Fruit fly (Drosophila melanogaster) whole organism, embryonic: ENCODE measurements around the gene CG7991.
A peak's percentile ranks its signal among the peaks of the same experiment; 100 is the strongest.

Experiments used
- CG10565 ChIP-seq: fragments of 200-800 bp; sonication (Bioruptor generic); optimal IDR thresholded peaks from 3 replicates; lab custom pipeline; 2016; ENCODE audit warnings: missing biosample characterization, mild to moderate bottlenecking, missing genetic modification characterization
- CG10979 ChIP-seq: fragments of 200-800 bp; sonication (Bioruptor generic); optimal IDR thresholded peaks from 2 replicates; lab custom pipeline; 2018; ENCODE audit warnings: missing biosample characterization, mild to moderate bottlenecking, missing genetic modification characterization, moderate library complexity
- CG11398 ChIP-seq: fragments of 200-800 bp; sonication (Bioruptor generic); optimal IDR thresholded peaks from 2 replicates; lab custom pipeline; 2016; ENCODE audit warnings: missing biosample characterization, missing genetic modification characterization
- CG12219 ChIP-seq: fragments of 200-800 bp; sonication (Bioruptor generic); optimal IDR thresholded peaks from 3 replicates; lab custom pipeline; 2018; ENCODE audit warnings: missing biosample characterization, mild to moderate bottlenecking, missing genetic modification characterization
- CG13123 ChIP-seq: fragments of 200-800 bp; sonication (Bioruptor generic); optimal IDR thresholded peaks from 2 replicates; lab custom pipeline; 2016; ENCODE audit warnings: missing biosample characterization, missing genetic modification characterization
- CG14667 ChIP-seq: fragments of 200-800 bp; sonication (Bioruptor generic); IDR thresholded peaks from 2 replicates; pipeline ENCODE4 v1.3.6; 2022; ENCODE audit warnings: missing biosample characterization, missing genetic modification characterization
- CG15011 ChIP-seq: fragments of 200-800 bp; sonication (Bioruptor generic); optimal IDR thresholded peaks from 3 replicates; lab custom pipeline; 2018; ENCODE audit warnings: missing biosample characterization, mild to moderate bottlenecking, missing genetic modification characterization
- CG15696 ChIP-seq: fragments of 200-800 bp; sonication (Bioruptor generic); optimal IDR thresholded peaks from 2 replicates; lab custom pipeline; 2019; ENCODE audit warnings: missing biosample characterization, mild to moderate bottlenecking, missing genetic modification characterization, moderate library complexity
- CG1602 ChIP-seq: fragments of 200-800 bp; sonication (Bioruptor generic); optimal IDR thresholded peaks from 3 replicates; lab custom pipeline; 2016; ENCODE audit warnings: missing biosample characterization, missing genetic modification characterization
- CG16863 ChIP-seq: fragments of 200-800 bp; sonication (Bioruptor generic); optimal IDR thresholded peaks from 3 replicates; lab custom pipeline; 2016; ENCODE audit warnings: missing biosample characterization, missing genetic modification characterization
- CG17385 ChIP-seq: fragments of 200-800 bp; sonication (Bioruptor generic); optimal IDR thresholded peaks from 3 replicates; lab custom pipeline; 2018; ENCODE audit warnings: missing biosample characterization, mild to moderate bottlenecking, missing genetic modification characterization
- CG30431 ChIP-seq: fragments of 200-800 bp; sonication (Bioruptor generic); optimal IDR thresholded peaks from 2 replicates; lab custom pipeline; 2017; ENCODE audit warnings: missing biosample characterization, missing genetic modification characterization
- CG31441 ChIP-seq: fragments of 200-800 bp; sonication (Bioruptor generic); IDR thresholded peaks from 2 replicates; pipeline ENCODE4 v1.3.6; 2022; ENCODE audit warnings: missing biosample characterization, missing genetic modification characterization
- CG32772 ChIP-seq: fragments of 200-800 bp; sonication (Bioruptor generic); IDR thresholded peaks from 2 replicates; pipeline ENCODE4 v1.3.6; 2022; ENCODE audit warnings: missing biosample characterization, missing genetic modification characterization
- CG4820 ChIP-seq: fragments of 200-800 bp; sonication (Bioruptor generic); optimal IDR thresholded peaks from 3 replicates; lab custom pipeline; 2016; ENCODE audit warnings: missing biosample characterization, missing genetic modification characterization
- CG6854 ChIP-seq: fragments of 200-800 bp; sonication (Bioruptor generic); optimal IDR thresholded peaks from 3 replicates; lab custom pipeline; 2017; ENCODE audit warnings: missing biosample characterization, mild to moderate bottlenecking, missing genetic modification characterization
- CG8478 ChIP-seq: fragments of >200 bp; optimal IDR thresholded peaks from 2 replicates; lab custom pipeline; 2018
- D19A ChIP-seq: fragments of 200-800 bp; optimal IDR thresholded peaks from 3 replicates; lab custom pipeline; 2019; ENCODE audit warnings: missing biosample characterization, mild to moderate bottlenecking, missing genetic modification characterization, moderate library complexity
- Dref ChIP-seq: fragments of 200-800 bp; sonication (Bioruptor generic); IDR thresholded peaks from 2 replicates; pipeline ENCODE4 v1.3.6; 2022; ENCODE audit warnings: missing biosample characterization, missing genetic modification characterization
- HLH3B ChIP-seq: fragments of 200-800 bp; sonication (Bioruptor generic); IDR thresholded peaks from 2 replicates; pipeline ENCODE4 v1.3.6; 2022; ENCODE audit warnings: missing biosample characterization, missing genetic modification characterization
- Hsf ChIP-seq: fragments of 200-800 bp; sonication (Bioruptor generic); optimal IDR thresholded peaks from 3 replicates; lab custom pipeline; 2016; ENCODE audit warnings: missing biosample characterization, missing genetic modification characterization
- Lpt ChIP-seq: fragments of >200 bp; optimal IDR thresholded peaks from 2 replicates; lab custom pipeline; 2018; ENCODE audit warnings: missing biosample characterization, missing genetic modification characterization
- MESR4 ChIP-seq: fragments of 200-800 bp; sonication (Bioruptor generic); optimal IDR thresholded peaks from 2 replicates; lab custom pipeline; 2018; ENCODE audit warnings: missing biosample characterization, mild to moderate bottlenecking, missing genetic modification characterization, moderate library complexity
- Nf-YB ChIP-seq: fragments of 200-800 bp; sonication (Bioruptor generic); optimal IDR thresholded peaks from 3 replicates; lab custom pipeline; 2019; ENCODE audit warnings: missing biosample characterization, mild to moderate bottlenecking, missing genetic modification characterization, moderate library complexity
- ac ChIP-seq: fragments of 200-800 bp; sonication (Bioruptor generic); optimal IDR thresholded peaks from 3 replicates; lab custom pipeline; 2017; ENCODE audit warnings: missing biosample characterization, mild to moderate bottlenecking, missing genetic modification characterization
- ap ChIP-seq: fragments of 200-800 bp; sonication (Bioruptor generic); IDR thresholded peaks from 2 replicates; pipeline ENCODE4 v1.3.6; 2022; ENCODE audit warnings: missing biosample characterization, missing genetic modification characterization
- ash1 ChIP-seq: fragments of 200-800 bp; sonication (Bioruptor generic); optimal IDR thresholded peaks from 2 replicates; lab custom pipeline; 2018; ENCODE audit warnings: missing biosample characterization, mild to moderate bottlenecking, missing genetic modification characterization
- bbx ChIP-seq: fragments of 200-800 bp; sonication (Bioruptor generic); IDR thresholded peaks from 2 replicates; pipeline ENCODE4 v1.3.6; 2022; ENCODE audit warnings: missing biosample characterization, missing genetic modification characterization; ENCODE audit not compliant: partially characterized antibody
- bigmax ChIP-seq: fragments of 200-800 bp; sonication (Bioruptor generic); optimal IDR thresholded peaks from 2 replicates; lab custom pipeline; 2018; ENCODE audit warnings: missing biosample characterization, mild to moderate bottlenecking, missing genetic modification characterization
- bowl ChIP-seq: fragments of 200-800 bp; sonication (Bioruptor generic); IDR thresholded peaks from 2 replicates; pipeline ENCODE4 v1.3.6; 2022; ENCODE audit warnings: missing biosample characterization, missing genetic modification characterization
- cato ChIP-seq: fragments of 200-800 bp; sonication (Bioruptor generic); optimal IDR thresholded peaks from 2 replicates; lab custom pipeline; 2016; ENCODE audit warnings: missing biosample characterization, missing genetic modification characterization, borderline replicate concordance
- crol ChIP-seq: fragments of 200-800 bp; sonication (Bioruptor generic); IDR thresholded peaks from 2 replicates; pipeline ENCODE4 v1.3.6; 2022; ENCODE audit warnings: missing biosample characterization, missing genetic modification characterization
- dan ChIP-seq: fragments of 200-800 bp; sonication (Bioruptor generic); IDR thresholded peaks from 2 replicates; pipeline ENCODE4 v1.3.6; 2022; ENCODE audit warnings: missing biosample characterization, missing genetic modification characterization
- ewg ChIP-seq: fragments of 200-800 bp; sonication (Bioruptor generic); optimal IDR thresholded peaks from 3 replicates; lab custom pipeline; 2017; ENCODE audit warnings: mild to moderate bottlenecking, missing biosample characterization, missing genetic modification reagents, missing genetic modification characterization
- exex ChIP-seq: fragments of 200-800 bp; sonication (Bioruptor generic); optimal IDR thresholded peaks from 4 replicates; lab custom pipeline; 2018; ENCODE audit warnings: missing biosample characterization, mild to moderate bottlenecking, missing genetic modification characterization, moderate library complexity
- fd102C ChIP-seq: fragments of 200-800 bp; sonication (Bioruptor generic); optimal IDR thresholded peaks from 2 replicates; lab custom pipeline; 2018; ENCODE audit warnings: missing biosample characterization, mild to moderate bottlenecking, missing genetic modification characterization, moderate library complexity
- ftz-f1 ChIP-seq: fragments of 200-800 bp; sonication (Bioruptor generic); optimal IDR thresholded peaks from 2 replicates; lab custom pipeline; 2016; ENCODE audit warnings: missing biosample characterization, missing genetic modification characterization
- gcm2 ChIP-seq: fragments of 200-800 bp; sonication (Bioruptor generic); optimal IDR thresholded peaks from 2 replicates; lab custom pipeline; 2016; ENCODE audit warnings: missing biosample characterization, missing genetic modification characterization
- h ChIP-seq: fragments of >200 bp; optimal IDR thresholded peaks from 2 replicates; lab custom pipeline; 2017
- hb ChIP-seq: fragments of 200-800 bp; sonication (Bioruptor generic); IDR thresholded peaks from 3 replicates; pipeline ENCODE4 v1.3.6; 2022; ENCODE audit warnings: missing biosample characterization, missing genetic modification characterization; ENCODE audit not compliant: partially characterized antibody
- inv ChIP-seq: fragments of 200-800 bp; sonication (Bioruptor generic); IDR thresholded peaks from 2 replicates; pipeline ENCODE4 v1.3.6; 2022; ENCODE audit warnings: missing biosample characterization, missing genetic modification characterization; ENCODE audit not compliant: partially characterized antibody
- jing ChIP-seq: fragments of 200-800 bp; sonication (Bioruptor generic); optimal IDR thresholded peaks from 2 replicates; lab custom pipeline; 2018; ENCODE audit warnings: missing biosample characterization, mild to moderate bottlenecking, missing genetic modification characterization
- knrl ChIP-seq: fragments of 200-800 bp; sonication (Bioruptor generic); IDR thresholded peaks from 3 replicates; pipeline ENCODE4 v1.3.6; 2022; ENCODE audit warnings: missing biosample characterization, missing genetic modification characterization; ENCODE audit not compliant: partially characterized antibody
- lab ChIP-seq: fragments of 200-800 bp; sonication (Bioruptor generic); optimal IDR thresholded peaks from 3 replicates; lab custom pipeline; 2017; ENCODE audit warnings: missing biosample characterization, missing genetic modification characterization, mild to moderate bottlenecking, moderate library complexity, missing genetic modification reagents
- prd ChIP-seq, 3 experiments: fragments of >200 bp in 2 of 3; fragments of 200-800 bp in 1 of 3; sonication (Bioruptor generic) in 1 of 3; optimal IDR thresholded peaks in 2 of 3; IDR thresholded peaks in 1 of 3; 2 replicates in 2 of 3; 3 replicates in 1 of 3; pipeline versions ENCODE4 v1.3.6 to Lab custom; 2017 to 2022; ENCODE audit warnings: missing biosample characterization in 1 of 3, missing genetic modification characterization in 1 of 3
- sima ChIP-seq: fragments of 200-800 bp; sonication (Bioruptor generic); optimal IDR thresholded peaks from 2 replicates; lab custom pipeline; 2016; ENCODE audit warnings: missing biosample characterization, missing genetic modification characterization
- slbo ChIP-seq: fragments of 200-800 bp; sonication (Bioruptor generic); IDR thresholded peaks from 2 replicates; pipeline ENCODE4 v1.3.6; 2022; ENCODE audit warnings: missing biosample characterization, missing genetic modification characterization
- unpg ChIP-seq: fragments of 200-800 bp; sonication (Bioruptor generic); optimal IDR thresholded peaks from 3 replicates; lab custom pipeline; 2018; ENCODE audit warnings: missing biosample characterization, mild to moderate bottlenecking, missing genetic modification characterization, moderate library complexity
- vnd ChIP-seq: fragments of 200-800 bp; sonication (Bioruptor generic); IDR thresholded peaks from 3 replicates; pipeline ENCODE4 v1.3.6; 2022; ENCODE audit warnings: missing biosample characterization, missing genetic modification characterization; ENCODE audit not compliant: partially characterized antibody
- zf30C ChIP-seq: fragments of 200-800 bp; sonication (Bioruptor generic); optimal IDR thresholded peaks from 3 replicates; lab custom pipeline; 2018; ENCODE audit warnings: missing biosample characterization, mild to moderate bottlenecking, missing genetic modification characterization

Gene CG7991

dm6 chr3L:1639185-1639812 lies 35.2 kb upstream of the CG7991 start, which contains the start of the genes Mettl2 and Bgb (continued):
- no peak for TF ChIP-seq exex
- no peak for TF ChIP-seq bigmax
- no peak for TF ChIP-seq CG12219 (GFP tag; lab: Kevin White, UChicago)
- TF ChIP-seq bbx: peak; percentile 41; the same call in 1 of the 2 replicates
- peak; percentile 1 for TF ChIP-seq CG10565 (GFP tag; lab: Kevin White, UChicago)
- no peak for TF ChIP-seq Dref
- TF ChIP-seq CG15696 (tag; lab: Kevin White, UChicago): peak; percentile 89
- no peak for TF ChIP-seq h (lab: Kevin White, UChicago)
- peak; percentile 50 for TF ChIP-seq CG13123 (GFP tag; lab: Kevin White, UChicago)
- TF ChIP-seq zf30C (GFP tag; lab: Kevin White, UChicago): no peak
- peak; percentile 40 for TF ChIP-seq sima
- TF ChIP-seq CG31441 (GFP tag; lab: Robert Waterston, UW): peak; percentile 74
- peak; percentile 40; the same call in 1 of the 2 replicates for TF ChIP-seq dan (GFP tag; lab: Robert Waterston, UW)
- TF ChIP-seq prd (optimal IDR thresholded peaks at IDR 0.05; lab: Kevin White, UChicago): no peak
- peak; percentile 91 for TF ChIP-seq prd (GFP tag; IDR thresholded peaks at IDR 0.05; lab: Robert Waterston, UW)
- TF ChIP-seq MESR4 (GFP tag; lab: Kevin White, UChicago): no peak
- TF ChIP-seq CG8478: no peak
- peak; percentile 88 for TF ChIP-seq Hsf
- no peak for TF ChIP-seq fd102C
- peak; percentile 29 for TF ChIP-seq ewg (GFP tag; lab: Kevin White, UChicago)
- TF ChIP-seq CG32772: peak; percentile 86
- TF ChIP-seq CG6854 (GFP tag; lab: Kevin White, UChicago): no peak
- TF ChIP-seq CG15011: no peak
- TF ChIP-seq ap (GFP tag; lab: Robert Waterston, UW): no peak
- TF ChIP-seq slbo: peak; percentile 89
- TF ChIP-seq unpg (GFP tag; lab: Kevin White, UChicago): peak; percentile 71
- no peak for TF ChIP-seq crol (GFP tag; lab: Robert Waterston, UW)
- TF ChIP-seq cato (GFP tag; lab: Kevin White, UChicago): peak; percentile 66
- TF ChIP-seq knrl: peak; percentile 87
- no peak for TF ChIP-seq ash1 (GFP tag; lab: Kevin White, UChicago)
- peak; percentile 78 for TF ChIP-seq lab (GFP tag; lab: Kevin White, UChicago)
- no peak for TF ChIP-seq bowl (GFP tag; lab: Robert Waterston, UW)
- peak; percentile 49 for TF ChIP-seq CG16863 (GFP tag; lab: Kevin White, UChicago)
- TF ChIP-seq CG11398 (GFP tag; lab: Kevin White, UChicago): no peak
- TF ChIP-seq HLH3B (GFP tag; lab: Robert Waterston, UW): peak; percentile 72
- peak; percentile 84 for TF ChIP-seq vnd (GFP tag; lab: Robert Waterston, UW)
- peak; percentile 59; the same call in 1 of the 3 replicates for TF ChIP-seq hb (GFP tag; lab: Robert Waterston, UW)
- TF ChIP-seq inv (GFP tag; lab: Robert Waterston, UW): peak; percentile 84
- TF ChIP-seq D19A: no peak
- no peak for TF ChIP-seq Lpt (GFP tag; lab: Kevin White, UChicago)
- peak; percentile 15 for TF ChIP-seq Nf-YB (GFP tag; lab: Kevin White, UChicago)
- no peak for TF ChIP-seq ac (GFP tag; lab: Kevin White, UChicago)
- TF ChIP-seq jing: no peak
- peak; percentile 52 for TF ChIP-seq CG30431
- peak; percentile 76 for TF ChIP-seq CG1602
- TF ChIP-seq gcm2 (GFP tag; lab: Kevin White, UChicago): no peak
- peak; percentile 80 for TF ChIP-seq CG4820
- TF ChIP-seq CG14667 (GFP tag; lab: Robert Waterston, UW): peak; percentile 79
- TF ChIP-seq CG10979 (tag; lab: Kevin White, UChicago): peak; percentile 69
- TF ChIP-seq ftz-f1 (GFP tag; lab: Kevin White, UChicago): peak; percentile 28
- TF ChIP-seq CG17385 (GFP tag; lab: Kevin White, UChicago): no peak
